Worm (Caenorhabditis elegans) whole organism, young adult: ENCODE data around the gene C31E10.5.

Experiments used
- B0019.2 ChIP-seq: fragments of 200-800 bp; sonication (Bioruptor generic); conservative IDR thresholded peaks from 2 replicates; pipeline ENCODE4 v1.3.6; 2022; ENCODE audit warnings: missing genetic modification reagents, missing genetic modification characterization, missing compliant biosample characterization
- C17E4.6 ChIP-seq: fragments of 200-800 bp; sonication (Bioruptor generic); IDR thresholded peaks from 2 replicates; pipeline ENCODE4 v1.3.6; 2022; ENCODE audit warnings: missing genetic modification reagents, missing genetic modification characterization, missing compliant biosample characterization
- F10E7.11 ChIP-seq: sonication (generic microtip); optimal IDR thresholded peaks from 2 replicates; lab custom pipeline; 2017; ENCODE audit warnings: mild to moderate bottlenecking, missing genetic modification characterization, moderate library complexity, missing compliant biosample characterization
- F39B2.1 ChIP-seq: fragments of 200-800 bp; sonication (Bioruptor generic); IDR thresholded peaks from 2 replicates; pipeline ENCODE4 v1.3.6; 2022; ENCODE audit warnings: missing genetic modification reagents, missing genetic modification characterization, missing compliant biosample characterization
- F57C9.4 ChIP-seq: sonication (generic microtip); optimal IDR thresholded peaks from 2 replicates; lab custom pipeline; 2017; ENCODE audit warnings: mild to moderate bottlenecking, missing genetic modification characterization, missing compliant biosample characterization
- K11D2.4 ChIP-seq: fragments of 200-800 bp; sonication (Bioruptor generic); IDR thresholded peaks from 2 replicates; pipeline ENCODE4 v1.3.6; 2022; ENCODE audit warnings: missing genetic modification reagents, missing genetic modification characterization, missing compliant biosample characterization
- Y56A3A.18 ChIP-seq: fragments of 200-800 bp; sonication (Bioruptor generic); IDR thresholded peaks from 2 replicates; pipeline ENCODE4 v1.3.6; 2022; ENCODE audit warnings: missing genetic modification reagents, missing genetic modification characterization, missing compliant biosample characterization
- ama-1 ChIP-seq, 3 experiments: fragments of 150-350 bp in 1 of 3; sonication (generic microtip) in 2 of 3; optimal IDR thresholded peaks; 2 replicates each; lab custom pipeline; 2014 to 2018; ENCODE audit warnings: missing biosample characterization in 2 of 3, missing genetic modification characterization in 2 of 3, missing genetic modification reagents in 2 of 3
- aptf-3 ChIP-seq: fragments of 200-800 bp; sonication (Bioruptor generic); IDR thresholded peaks from 2 replicates; pipeline ENCODE4 v1.3.6; 2022; ENCODE audit warnings: missing genetic modification characterization, missing compliant biosample characterization
- attf-5 ChIP-seq: fragments of 200-800 bp; sonication (Bioruptor generic); optimal IDR thresholded peaks from 2 replicates; lab custom pipeline; 2018; ENCODE audit warnings: mild to moderate bottlenecking, missing genetic modification characterization, missing compliant biosample characterization
- cebp-1 ChIP-seq, 2 experiments: fragments of 200-800 bp in 1 of 2; sonication (Bioruptor generic) in 1 of 2; sonication (generic microtip) in 1 of 2; IDR thresholded peaks in 1 of 2; optimal IDR thresholded peaks in 1 of 2; 2 replicates each; pipeline versions ENCODE4 v1.3.6 to Lab custom; 2017 to 2022; ENCODE audit warnings: missing compliant biosample characterization in 2 of 2, missing genetic modification characterization in 2 of 2, mild to moderate bottlenecking in 1 of 2, missing genetic modification reagents in 1 of 2, moderate library complexity in 1 of 2
- cebp-2 ChIP-seq: fragments of 200-800 bp; sonication (Bioruptor generic); IDR thresholded peaks from 2 replicates; pipeline ENCODE4 v1.3.6; 2022; ENCODE audit warnings: missing genetic modification characterization, missing compliant biosample characterization
- ceh-58 ChIP-seq: fragments of 200-800 bp; sonication (Bioruptor generic); IDR thresholded peaks from 2 replicates; pipeline ENCODE4 v1.3.6; 2022; ENCODE audit warnings: missing genetic modification characterization, missing compliant biosample characterization
- ceh-91 ChIP-seq: fragments of 200-800 bp; sonication (Bioruptor generic); IDR thresholded peaks from 2 replicates; pipeline ENCODE4 v1.3.6; 2022; ENCODE audit warnings: missing genetic modification reagents, missing genetic modification characterization, missing compliant biosample characterization
- dpff-1 ChIP-seq: sonication (generic microtip); optimal IDR thresholded peaks from 2 replicates; lab custom pipeline; 2017; ENCODE audit warnings: mild to moderate bottlenecking, missing genetic modification characterization, missing compliant biosample characterization
- dpl-1 ChIP-seq: fragments of 150-350 bp; optimal IDR thresholded peaks from 2 replicates; lab custom pipeline; 2014; ENCODE audit warnings: missing biosample characterization, missing genetic modification reagents, missing genetic modification characterization
- egl-44 ChIP-seq: fragments of 200-800 bp; sonication (Bioruptor generic); IDR thresholded peaks from 2 replicates; pipeline ENCODE4 v1.3.6; 2022; ENCODE audit warnings: missing genetic modification reagents, missing genetic modification characterization, missing compliant biosample characterization
- ets-4 ChIP-seq: fragments of 200-800 bp; sonication (Bioruptor generic); optimal IDR thresholded peaks from 2 replicates; lab custom pipeline; 2018; ENCODE audit warnings: mild to moderate bottlenecking, missing genetic modification characterization, missing compliant biosample characterization
- hmg-20 ChIP-seq: fragments of 200-800 bp; sonication (Bioruptor generic); IDR thresholded peaks from 2 replicates; pipeline ENCODE4 v1.3.6; 2022; ENCODE audit warnings: missing genetic modification reagents, missing genetic modification characterization, missing compliant biosample characterization
- lag-1 ChIP-seq: fragments of 200-800 bp; sonication (Bioruptor generic); IDR thresholded peaks from 2 replicates; pipeline ENCODE4 v1.3.6; 2022; ENCODE audit warnings: missing genetic modification reagents, missing genetic modification characterization, missing compliant biosample characterization
- let-526 ChIP-seq: fragments of 200-800 bp; sonication (Bioruptor generic); IDR thresholded peaks from 2 replicates; pipeline ENCODE4 v1.3.6; 2022; ENCODE audit warnings: missing genetic modification reagents, missing genetic modification characterization, missing compliant biosample characterization
- lin-35 ChIP-seq, 3 experiments: fragments of 150-350 bp in 2 of 3; sonication (generic microtip) in 1 of 3; optimal IDR thresholded peaks; 2 replicates each; lab custom pipeline; 2014 to 2018; ENCODE audit warnings: missing biosample characterization in 3 of 3, missing genetic modification characterization in 3 of 3, missing genetic modification reagents in 3 of 3
- lsl-1 ChIP-seq: fragments of 200-800 bp; sonication (Bioruptor generic); optimal IDR thresholded peaks from 2 replicates; lab custom pipeline; 2018; ENCODE audit warnings: mild to moderate bottlenecking, missing genetic modification characterization, moderate library complexity, missing compliant biosample characterization
- madf-10 ChIP-seq: sonication (generic microtip); optimal IDR thresholded peaks from 2 replicates; lab custom pipeline; 2016; ENCODE audit warnings: mild to moderate bottlenecking, missing genetic modification characterization, missing compliant biosample characterization
- madf-8 ChIP-seq: fragments of 200-800 bp; sonication (Bioruptor generic); conservative IDR thresholded peaks from 2 replicates; pipeline ENCODE4 v1.3.6; 2022; ENCODE audit warnings: missing genetic modification reagents, missing genetic modification characterization, missing compliant biosample characterization
- mel-28 ChIP-seq: sonication (generic microtip); optimal IDR thresholded peaks from 2 replicates; lab custom pipeline; 2016; ENCODE audit warnings: borderline replicate concordance, mild to moderate bottlenecking, missing genetic modification characterization, missing compliant biosample characterization
- mes-4 ChIP-seq: sonication (generic microtip); optimal IDR thresholded peaks from 2 replicates; lab custom pipeline; 2016; ENCODE audit warnings: missing genotype, missing genetic modification characterization, missing compliant biosample characterization
- mxl-1 ChIP-seq: sonication (generic microtip); optimal IDR thresholded peaks from 2 replicates; lab custom pipeline; 2016; ENCODE audit warnings: missing genetic modification characterization, missing compliant biosample characterization
- nhr-27 ChIP-seq: fragments of 200-800 bp; sonication (Bioruptor generic); optimal IDR thresholded peaks from 2 replicates; lab custom pipeline; 2018; ENCODE audit warnings: mild to moderate bottlenecking, missing genetic modification characterization, moderate library complexity, missing compliant biosample characterization
- nhr-80 ChIP-seq: sonication (generic microtip); optimal IDR thresholded peaks from 2 replicates; lab custom pipeline; 2016; ENCODE audit warnings: missing genetic modification characterization, missing compliant biosample characterization
- sdz-38 ChIP-seq: sonication (generic microtip); optimal IDR thresholded peaks from 2 replicates; lab custom pipeline; 2016; ENCODE audit warnings: missing genotype, missing genetic modification characterization, missing compliant biosample characterization
- snpc-1.3 ChIP-seq: sonication (generic microtip); optimal IDR thresholded peaks from 2 replicates; lab custom pipeline; 2017; ENCODE audit warnings: missing genetic modification characterization, mild to moderate bottlenecking, missing compliant biosample characterization, antibody characterized with exemption, moderate library complexity, missing genotype, missing genetic modification reagents; ENCODE audit not compliant: insufficient read depth
- snpc-4 ChIP-seq, 5 experiments: fragments of 150-350 bp in 1 of 5; sonication (generic microtip) in 4 of 5; optimal IDR thresholded peaks; 2 replicates each; lab custom pipeline; 2014 to 2018; ENCODE audit warnings: missing genetic modification characterization in 5 of 5, missing biosample characterization in 3 of 5, antibody characterized with exemption in 2 of 5, mild to moderate bottlenecking in 2 of 5, missing compliant biosample characterization in 2 of 5, missing genotype in 2 of 5, moderate library complexity in 2 of 5, missing genetic modification reagents in 1 of 5
- somi-1 ChIP-seq: fragments of 200-800 bp; sonication (Bioruptor generic); optimal IDR thresholded peaks from 2 replicates; lab custom pipeline; 2018; ENCODE audit warnings: mild to moderate bottlenecking, missing genetic modification characterization, missing compliant biosample characterization
- tbp1 ChIP-seq: fragments of 200-800 bp; sonication (Bioruptor generic); optimal IDR thresholded peaks from 2 replicates; lab custom pipeline; 2018; ENCODE audit warnings: mild to moderate bottlenecking, missing genetic modification characterization, missing compliant biosample characterization
- tbx-9 ChIP-seq: sonication (generic microtip); optimal IDR thresholded peaks from 2 replicates; lab custom pipeline; 2016; ENCODE audit warnings: borderline replicate concordance, missing genetic modification characterization, inconsistent platforms, missing compliant biosample characterization
- xnd-1 ChIP-seq: sonication (generic microtip); optimal IDR thresholded peaks from 2 replicates; lab custom pipeline; 2016; ENCODE audit warnings: missing genotype, missing genetic modification reagents, missing genetic modification characterization, missing compliant biosample characterization
- zim-3 ChIP-seq: sonication (generic microtip); optimal IDR thresholded peaks from 2 replicates; lab custom pipeline; 2017; ENCODE audit warnings: mild to moderate bottlenecking, missing genetic modification characterization, moderate library complexity, missing compliant biosample characterization
- ztf-25 ChIP-seq: fragments of 200-800 bp; sonication (Bioruptor generic); IDR thresholded peaks from 2 replicates; pipeline ENCODE4 v1.3.6; 2022; ENCODE audit warnings: missing genetic modification reagents, missing genetic modification characterization, missing compliant biosample characterization
- ztf-6 ChIP-seq: fragments of 200-800 bp; sonication (Bioruptor generic); IDR thresholded peaks from 2 replicates; pipeline ENCODE4 v1.3.6; 2022; ENCODE audit warnings: missing genetic modification reagents, missing genetic modification characterization, missing compliant biosample characterization

C31E10.5 gene

ce11 chrX:13963203-13963602 is 32.4 kb downstream of the C31E10.5 start, which contains the start of gene F48F7.3:
Gene F48F7.3 (plus strand): TSS chrX:13963503.
- TF ChIP-seq dpl-1 (GFP tag; lab: Kevin White, UChicago) (no peak), let-526 (GFP tag; lab: Robert Waterston, UW) (no peak), lag-1 (GFP tag; lab: Robert Waterston, UW) (no peak), ztf-6 (GFP tag; lab: Robert Waterston, UW) (no peak), F57C9.4 (tag; lab: Kevin White, UChicago) (no peak), aptf-3 (no peak), somi-1 (GFP tag; lab: Kevin White, UChicago) (no peak), egl-44 (GFP tag; lab: Robert Waterston, UW) (no peak), mes-4 (no peak), ets-4 (GFP tag; lab: Kevin White, UChicago) (no peak), attf-5 (GFP tag; lab: Kevin White, UChicago) (no peak), K11D2.4 (no peak), tbx-9 (tag; lab: Kevin White, UChicago) (no peak), dpff-1 (no peak), F39B2.1 (GFP tag; lab: Robert Waterston, UW) (no peak), B0019.2 (GFP tag; lab: Robert Waterston, UW) (no peak), madf-8 (GFP tag; lab: Robert Waterston, UW) (no peak), mxl-1 (tag; lab: Kevin White, UChicago) (no peak)

ce11 chrX:13959849-13960248 is 35.8 kb downstream of the C31E10.5 start, which contains the start of gene syx-2:
Gene syx-2 (plus strand): TSS chrX:13960149.
- no peak for TF ChIP-seq Y56A3A.18 (GFP tag; lab: Robert Waterston, UW)
- TF ChIP-seq zim-3 (tag; lab: Kevin White, UChicago), result no peak
- no peak for TF ChIP-seq C17E4.6 (GFP tag; lab: Robert Waterston, UW)

ce11 chrX:13959383-13959782 is 36.3 kb downstream of the C31E10.5 start:
- TF ChIP-seq F10E7.11 (tag; lab: Kevin White, UChicago), result no peak
- no peak for TF ChIP-seq snpc-1.3
- TF ChIP-seq ama-1 (optimal IDR thresholded peaks at IDR 0.05; lab: Kevin White, UChicago), result no peak
- TF ChIP-seq ama-1 (GFP tag; optimal IDR thresholded peaks at IDR 0.05; lab: Kevin White, UChicago), result no peak
- TF ChIP-seq nhr-80 (tag; lab: Kevin White, UChicago), result peak; percentile 25
- TF ChIP-seq mes-4, result no peak
- TF ChIP-seq tbp1 (GFP tag; lab: Kevin White, UChicago), result no peak
- no peak for TF ChIP-seq C17E4.6 (GFP tag; lab: Robert Waterston, UW)
- no peak for TF ChIP-seq ztf-25
- TF ChIP-seq cebp-1 (GFP tag; IDR thresholded peaks at IDR 0.05; lab: Robert Waterston, UW), result peak; percentile 45; the same call in 1 of the 2 replicates
- TF ChIP-seq cebp-1 (tag; optimal IDR thresholded peaks at IDR 0.05; lab: Kevin White, UChicago), result peak; percentile 71

ce11 chrX:13958451-13958850 is 37.2 kb downstream of the C31E10.5 start:
- TF ChIP-seq lsl-1 (GFP tag; lab: Kevin White, UChicago) (no peak), ama-1 (optimal IDR thresholded peaks at IDR 0.05; lab: Kevin White, UChicago) (no peak), ama-1 (GFP tag; optimal IDR thresholded peaks at IDR 0.05; lab: Kevin White, UChicago) (no peak), mel-28 (no peak), cebp-1 (GFP tag; IDR thresholded peaks at IDR 0.05; lab: Robert Waterston, UW) (no peak), cebp-1 (tag; optimal IDR thresholded peaks at IDR 0.05; lab: Kevin White, UChicago) (no peak), nhr-27 (no peak), ceh-58 (GFP tag; lab: Robert Waterston, UW) (no peak), xnd-1 (tag; lab: Kevin White, UChicago) (no peak), tbp1 (GFP tag; lab: Kevin White, UChicago) (no peak), hmg-20 (GFP tag; lab: Robert Waterston, UW) (no peak), ceh-91 (no peak), sdz-38 (tag; lab: Kevin White, UChicago) (no peak), snpc-4 (GFP tag; optimal IDR thresholded peaks at IDR 0.05; lab: Kevin White, UChicago) (no peak), snpc-4 (tag; optimal IDR thresholded peaks at IDR 0.05; lab: Kevin White, UChicago) (no peak), ets-4 (GFP tag; lab: Kevin White, UChicago) (no peak), lin-35 (GFP tag; optimal IDR thresholded peaks at IDR 0.05; lab: Kevin White, UChicago) (no peak), madf-10 (tag; lab: Kevin White, UChicago) (no peak), cebp-2 (GFP tag; lab: Robert Waterston, UW) (no peak)
